Worm (Caenorhabditis elegans) whole organism, L4/young adult: ENCODE measurements around the gene sdz-33.

Experiments used
- W03F9.2 ChIP-seq: fragments of 150-350 bp; optimal IDR thresholded peaks from 2 replicates; lab custom pipeline; 2014; ENCODE audit warnings: missing biosample characterization, missing genetic modification characterization
- dao-5 ChIP-seq: sonication (generic microtip); optimal IDR thresholded peaks from 2 replicates; lab custom pipeline; 2016; ENCODE audit warnings: missing genotype, missing genetic modification characterization, moderate library complexity, missing compliant biosample characterization
- him-1 ChIP-seq: sonication (generic microtip); optimal IDR thresholded peaks from 2 replicates; lab custom pipeline; 2016; ENCODE audit warnings: missing genotype, missing genetic modification reagents, missing genetic modification characterization, missing compliant biosample characterization

DNA sequence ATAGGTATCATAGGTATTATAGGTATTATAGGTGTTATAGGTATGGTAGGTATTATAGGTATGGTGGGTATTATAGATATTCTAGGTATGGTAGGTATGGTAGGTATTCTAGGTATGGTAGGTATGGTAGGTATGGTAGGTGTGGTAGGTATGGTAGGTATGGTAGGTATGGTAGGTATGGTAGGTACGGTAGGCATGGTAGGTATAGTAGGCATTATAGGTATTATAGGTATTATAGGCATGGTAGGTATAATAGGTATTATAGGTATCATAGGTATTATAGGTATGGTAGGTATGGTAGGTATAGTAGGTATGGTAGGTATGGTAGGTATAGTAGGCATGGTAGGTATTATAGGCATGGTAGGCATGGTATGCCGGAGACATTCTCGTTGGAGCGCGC, 24.7 kb downstream of the sdz-33 start:
- TF ChIP-seq W03F9.2 (tag; lab: Kevin White, UChicago) = no peak
- TF ChIP-seq him-1 (tag; lab: Kevin White, UChicago) = no peak
- no peak for TF ChIP-seq dao-5 (tag; lab: Kevin White, UChicago)
